Worm (Caenorhabditis elegans) whole organism, young adult: Measurements from ENCODE around the gene lsy-2.

ENCODE experiments used
- B0261.1 ChIP-seq: sonication (generic microtip); optimal IDR thresholded peaks from 2 replicates; lab custom pipeline; 2016; ENCODE audit warnings: mild to moderate bottlenecking, missing genetic modification characterization, moderate library complexity, missing compliant biosample characterization
- C06A6.2 ChIP-seq: fragments of 200-800 bp; sonication (Bioruptor generic); conservative IDR thresholded peaks from 2 replicates; pipeline ENCODE4 v1.3.6; 2022; ENCODE audit warnings: missing genetic modification characterization, missing compliant biosample characterization
- D2030.7 ChIP-seq: fragments of 200-800 bp; sonication (Bioruptor generic); IDR thresholded peaks from 2 replicates; pipeline ENCODE4 v1.3.6; 2022; ENCODE audit warnings: missing genetic modification reagents, missing genetic modification characterization, missing compliant biosample characterization
- F23B12.7 ChIP-seq: sonication (generic microtip); optimal IDR thresholded peaks from 2 replicates; lab custom pipeline; 2017; ENCODE audit warnings: missing genetic modification characterization, mild to moderate bottlenecking, missing compliant biosample characterization, antibody characterized with exemption, moderate library complexity; ENCODE audit not compliant: insufficient read depth
- F33H1.4 ChIP-seq: fragments of 200-800 bp; sonication (Bioruptor generic); IDR thresholded peaks from 2 replicates; pipeline ENCODE4 v1.3.6; 2022; ENCODE audit warnings: missing genetic modification reagents, missing genetic modification characterization, missing compliant biosample characterization
- F37B4.10 ChIP-seq: fragments of 200-800 bp; sonication (Bioruptor generic); IDR thresholded peaks from 2 replicates; pipeline ENCODE4 v1.3.6; 2022; ENCODE audit warnings: missing genetic modification characterization, missing compliant biosample characterization
- F39B2.1 ChIP-seq: fragments of 200-800 bp; sonication (Bioruptor generic); IDR thresholded peaks from 2 replicates; pipeline ENCODE4 v1.3.6; 2022; ENCODE audit warnings: missing genetic modification reagents, missing genetic modification characterization, missing compliant biosample characterization
- F52B5.7 ChIP-seq: sonication (generic microtip); optimal IDR thresholded peaks from 2 replicates; lab custom pipeline; 2016; ENCODE audit warnings: mild to moderate bottlenecking, missing genetic modification characterization, missing compliant biosample characterization
- F57C9.4 ChIP-seq: sonication (generic microtip); optimal IDR thresholded peaks from 2 replicates; lab custom pipeline; 2017; ENCODE audit warnings: mild to moderate bottlenecking, missing genetic modification characterization, missing compliant biosample characterization
- K12H6.12 ChIP-seq: fragments of 200-800 bp; sonication (Bioruptor generic); optimal IDR thresholded peaks from 2 replicates; lab custom pipeline; 2018; ENCODE audit warnings: mild to moderate bottlenecking, missing genetic modification characterization, missing compliant biosample characterization
- T07F8.4 ChIP-seq: sonication (generic microtip); optimal IDR thresholded peaks from 2 replicates; lab custom pipeline; 2016; ENCODE audit warnings: mild to moderate bottlenecking, missing genetic modification characterization, moderate library complexity, missing compliant biosample characterization
- Y79H2A.3 ChIP-seq: fragments of 200-800 bp; sonication (Bioruptor generic); conservative IDR thresholded peaks from 2 replicates; pipeline ENCODE4 v1.3.6; 2022; ENCODE audit warnings: missing genetic modification reagents, missing genetic modification characterization, missing compliant biosample characterization
- ccch-3 ChIP-seq: fragments of 200-800 bp; sonication (Bioruptor generic); optimal IDR thresholded peaks from 2 replicates; lab custom pipeline; 2018; ENCODE audit warnings: mild to moderate bottlenecking, missing genetic modification characterization, missing compliant biosample characterization
- cebp-2 ChIP-seq: fragments of 200-800 bp; sonication (Bioruptor generic); IDR thresholded peaks from 2 replicates; pipeline ENCODE4 v1.3.6; 2022; ENCODE audit warnings: missing genetic modification characterization, missing compliant biosample characterization
- ceh-40 ChIP-seq: fragments of 200-800 bp; sonication (Bioruptor generic); IDR thresholded peaks from 2 replicates; pipeline ENCODE4 v1.3.6; 2022; ENCODE audit warnings: missing genetic modification characterization, missing compliant biosample characterization
- ceh-79 ChIP-seq: sonication (generic microtip); optimal IDR thresholded peaks from 2 replicates; lab custom pipeline; 2017; ENCODE audit warnings: mild to moderate bottlenecking, missing genetic modification characterization, missing compliant biosample characterization
- chd-7 ChIP-seq: sonication (generic microtip); optimal IDR thresholded peaks from 2 replicates; lab custom pipeline; 2016; ENCODE audit warnings: mild to moderate bottlenecking, missing genetic modification characterization, moderate library complexity, missing compliant biosample characterization
- dox-1 ChIP-seq: fragments of 200-800 bp; sonication (Bioruptor generic); IDR thresholded peaks from 2 replicates; pipeline ENCODE4 v1.3.6; 2022; ENCODE audit warnings: missing genetic modification reagents, missing genetic modification characterization, missing compliant biosample characterization
- dpl-1 ChIP-seq: fragments of 150-350 bp; optimal IDR thresholded peaks from 2 replicates; lab custom pipeline; 2014; ENCODE audit warnings: missing biosample characterization, missing genetic modification reagents, missing genetic modification characterization
- efl-1 ChIP-seq: fragments of 150-350 bp; optimal IDR thresholded peaks from 2 replicates; lab custom pipeline; 2014; ENCODE audit warnings: missing biosample characterization, missing genetic modification reagents, missing genetic modification characterization
- egl-18 ChIP-seq: fragments of 200-800 bp; sonication (Bioruptor generic); IDR thresholded peaks from 2 replicates; pipeline ENCODE4 v1.3.6; 2022; ENCODE audit warnings: missing genetic modification reagents, missing genetic modification characterization, missing compliant biosample characterization
- ets-4 ChIP-seq: fragments of 200-800 bp; sonication (Bioruptor generic); optimal IDR thresholded peaks from 2 replicates; lab custom pipeline; 2018; ENCODE audit warnings: mild to moderate bottlenecking, missing genetic modification characterization, missing compliant biosample characterization
- gei-17 ChIP-seq: fragments of 200-800 bp; sonication (Bioruptor generic); optimal IDR thresholded peaks from 2 replicates; lab custom pipeline; 2018; ENCODE audit warnings: mild to moderate bottlenecking, missing genetic modification characterization, missing compliant biosample characterization
- him-1 ChIP-seq: sonication (generic microtip); optimal IDR thresholded peaks from 2 replicates; lab custom pipeline; 2016; ENCODE audit warnings: missing genotype, missing genetic modification reagents, missing genetic modification characterization, missing compliant biosample characterization
- hsf-1 ChIP-seq: fragments of 200-800 bp; sonication (Bioruptor generic); IDR thresholded peaks from 2 replicates; pipeline ENCODE4 v1.3.6; 2022; ENCODE audit warnings: missing genetic modification reagents, missing genetic modification characterization, missing compliant biosample characterization
- lag-1 ChIP-seq: fragments of 200-800 bp; sonication (Bioruptor generic); IDR thresholded peaks from 2 replicates; pipeline ENCODE4 v1.3.6; 2022; ENCODE audit warnings: missing genetic modification reagents, missing genetic modification characterization, missing compliant biosample characterization
- let-526 ChIP-seq: fragments of 200-800 bp; sonication (Bioruptor generic); IDR thresholded peaks from 2 replicates; pipeline ENCODE4 v1.3.6; 2022; ENCODE audit warnings: missing genetic modification reagents, missing genetic modification characterization, missing compliant biosample characterization
- let-607 ChIP-seq, 2 experiments: fragments of 200-800 bp in 1 of 2; sonication (Bioruptor generic) in 1 of 2; sonication (generic microtip) in 1 of 2; optimal IDR thresholded peaks; 2 replicates each; lab custom pipeline; 2016 to 2018; ENCODE audit warnings: mild to moderate bottlenecking in 2 of 2, missing compliant biosample characterization in 2 of 2, missing genetic modification characterization in 2 of 2, moderate library complexity in 2 of 2, missing genotype in 1 of 2
- lin-26 ChIP-seq: fragments of 200-800 bp; sonication (Bioruptor generic); IDR thresholded peaks from 2 replicates; pipeline ENCODE4 v1.3.6; 2022; ENCODE audit warnings: missing genetic modification reagents, missing genetic modification characterization, missing compliant biosample characterization
- lin-35 ChIP-seq, 3 experiments: fragments of 150-350 bp in 2 of 3; sonication (generic microtip) in 1 of 3; optimal IDR thresholded peaks; 2 replicates each; lab custom pipeline; 2014 to 2018; ENCODE audit warnings: missing biosample characterization in 3 of 3, missing genetic modification characterization in 3 of 3, missing genetic modification reagents in 3 of 3
- lin-54 ChIP-seq: fragments of 200-800 bp; sonication (Bioruptor generic); optimal IDR thresholded peaks from 2 replicates; lab custom pipeline; 2018; ENCODE audit warnings: mild to moderate bottlenecking, missing genetic modification characterization, missing compliant biosample characterization
- mxl-1 ChIP-seq: sonication (generic microtip); optimal IDR thresholded peaks from 2 replicates; lab custom pipeline; 2016; ENCODE audit warnings: missing genetic modification characterization, missing compliant biosample characterization
- nfya-2 ChIP-seq: fragments of 200-800 bp; sonication (Bioruptor generic); IDR thresholded peaks from 2 replicates; pipeline ENCODE4 v1.3.6; 2022; ENCODE audit warnings: missing genetic modification reagents, missing genetic modification characterization, missing compliant biosample characterization
- nhr-120 ChIP-seq: fragments of 200-800 bp; sonication (Bioruptor generic); IDR thresholded peaks from 2 replicates; pipeline ENCODE4 v1.3.6; 2022; ENCODE audit warnings: missing genetic modification characterization, missing compliant biosample characterization
- nhr-90 ChIP-seq: sonication (generic microtip); optimal IDR thresholded peaks from 2 replicates; lab custom pipeline; 2016; ENCODE audit warnings: missing genotype, mild to moderate bottlenecking, missing genetic modification characterization, missing compliant biosample characterization
- rcor-1 ChIP-seq: fragments of 200-800 bp; sonication (Bioruptor generic); IDR thresholded peaks from 2 replicates; pipeline ENCODE4 v1.3.6; 2022; ENCODE audit warnings: missing genetic modification reagents, missing genetic modification characterization, missing compliant biosample characterization
- repo-1 ChIP-seq: sonication (generic microtip); optimal IDR thresholded peaks from 2 replicates; lab custom pipeline; 2017; ENCODE audit warnings: mild to moderate bottlenecking, missing genetic modification characterization, missing compliant biosample characterization
- sea-2 ChIP-seq: fragments of 200-800 bp; sonication (Bioruptor generic); IDR thresholded peaks from 2 replicates; pipeline ENCODE4 v1.3.6; 2022; ENCODE audit warnings: missing genetic modification characterization, missing compliant biosample characterization
- snpc-1.3 ChIP-seq: sonication (generic microtip); optimal IDR thresholded peaks from 2 replicates; lab custom pipeline; 2017; ENCODE audit warnings: missing genetic modification characterization, mild to moderate bottlenecking, missing compliant biosample characterization, antibody characterized with exemption, moderate library complexity, missing genotype, missing genetic modification reagents; ENCODE audit not compliant: insufficient read depth
- snpc-4 ChIP-seq, 5 experiments: fragments of 150-350 bp in 1 of 5; sonication (generic microtip) in 4 of 5; optimal IDR thresholded peaks; 2 replicates each; lab custom pipeline; 2014 to 2018; ENCODE audit warnings: missing genetic modification characterization in 5 of 5, missing biosample characterization in 3 of 5, antibody characterized with exemption in 2 of 5, mild to moderate bottlenecking in 2 of 5, missing compliant biosample characterization in 2 of 5, missing genotype in 2 of 5, moderate library complexity in 2 of 5, missing genetic modification reagents in 1 of 5
- tbp1 ChIP-seq: fragments of 200-800 bp; sonication (Bioruptor generic); optimal IDR thresholded peaks from 2 replicates; lab custom pipeline; 2018; ENCODE audit warnings: mild to moderate bottlenecking, missing genetic modification characterization, missing compliant biosample characterization
- unc-130 ChIP-seq: sonication (generic microtip); optimal IDR thresholded peaks from 2 replicates; lab custom pipeline; 2016; ENCODE audit warnings: missing genetic modification reagents, missing genetic modification characterization, missing compliant biosample characterization
- unc-62 ChIP-seq: fragments of 150-350 bp; optimal IDR thresholded peaks from 2 replicates; lab custom pipeline; 2014; ENCODE audit warnings: missing biosample characterization, missing genetic modification reagents, missing genetic modification characterization
- zfh-2 ChIP-seq: fragments of 200-800 bp; sonication (Bioruptor generic); conservative IDR thresholded peaks from 2 replicates; pipeline ENCODE4 v1.3.6; 2022; ENCODE audit warnings: missing genetic modification reagents, missing genetic modification characterization, missing compliant biosample characterization
- ztf-18 ChIP-seq: sonication (generic microtip); optimal IDR thresholded peaks from 2 replicates; lab custom pipeline; 2016; ENCODE audit warnings: missing genotype, mild to moderate bottlenecking, missing genetic modification characterization, missing compliant biosample characterization
- ztf-26 ChIP-seq: sonication (generic microtip); optimal IDR thresholded peaks from 2 replicates; lab custom pipeline; 2017; ENCODE audit warnings: missing genetic modification characterization, missing compliant biosample characterization
- ztf-28 ChIP-seq: fragments of 200-800 bp; sonication (Bioruptor generic); IDR thresholded peaks from 2 replicates; pipeline ENCODE4 v1.3.6; 2022; ENCODE audit warnings: missing genetic modification reagents, missing genetic modification characterization, missing compliant biosample characterization
- ztf-3 ChIP-seq: fragments of 200-800 bp; sonication (Bioruptor generic); optimal IDR thresholded peaks from 2 replicates; lab custom pipeline; 2018; ENCODE audit warnings: mild to moderate bottlenecking, missing genetic modification characterization, missing compliant biosample characterization

lsy-2 gene

ce11 chrX:2071392-2072001 is 18.0 kb upstream of the lsy-2 start:
- no peak for TF ChIP-seq cebp-2
- no peak for TF ChIP-seq sea-2 (GFP tag; lab: Robert Waterston, UW)
- no peak for TF ChIP-seq him-1
- no peak for TF ChIP-seq ccch-3 (GFP tag; lab: Kevin White, UChicago)
- TF ChIP-seq nhr-90 (tag; lab: Kevin White, UChicago) = no peak
- no peak for TF ChIP-seq mxl-1 (tag; lab: Kevin White, UChicago)
- no peak for TF ChIP-seq D2030.7 (GFP tag; lab: Robert Waterston, UW)
- no peak for TF ChIP-seq lag-1 (GFP tag; lab: Robert Waterston, UW)
- TF ChIP-seq ets-4 = no peak
- no peak; the same call in 1 of the 2 replicates for TF ChIP-seq zfh-2 (GFP tag; lab: Robert Waterston, UW)
- TF ChIP-seq ztf-18 (tag; lab: Kevin White, UChicago) = no peak
- no peak for TF ChIP-seq Y79H2A.3 (GFP tag; lab: Robert Waterston, UW)
- TF ChIP-seq F37B4.10 (GFP tag; lab: Robert Waterston, UW) = no peak
- no peak for TF ChIP-seq ztf-3 (GFP tag; lab: Kevin White, UChicago)
- no peak for TF ChIP-seq hsf-1 (GFP tag; lab: Robert Waterston, UW)
- no peak for TF ChIP-seq snpc-4 (GFP tag; optimal IDR thresholded peaks at IDR 0.05; lab: Kevin White, UChicago)
- TF ChIP-seq snpc-4 (tag; optimal IDR thresholded peaks at IDR 0.05; lab: Kevin White, UChicago) = no peak
- no peak for TF ChIP-seq chd-7
- TF ChIP-seq C06A6.2 = 0 out of 2 replicates have a peak, but pooled peaks have one; percentile 30
- TF ChIP-seq nhr-120 (GFP tag; lab: Robert Waterston, UW) = no peak
- no peak for TF ChIP-seq rcor-1 (GFP tag; lab: Robert Waterston, UW)
- TF ChIP-seq repo-1 (tag; lab: Kevin White, UChicago) = no peak
- TF ChIP-seq egl-18 (GFP tag; lab: Robert Waterston, UW) = no peak
- TF ChIP-seq snpc-1.3 (tag; lab: Kevin White, UChicago) = no peak
- TF ChIP-seq unc-130 (GFP tag; lab: Kevin White, UChicago) = no peak
- TF ChIP-seq dox-1 (GFP tag; lab: Robert Waterston, UW) = peak; percentile 63
- no peak for TF ChIP-seq let-607 (tag; optimal IDR thresholded peaks at IDR 0.05; lab: Kevin White, UChicago)
- TF ChIP-seq F52B5.7 (tag; lab: Kevin White, UChicago) = no peak
- TF ChIP-seq F39B2.1 = no peak
- peak; percentile 21 for TF ChIP-seq gei-17 (GFP tag; lab: Kevin White, UChicago)
- no peak for TF ChIP-seq lin-54 (GFP tag; lab: Kevin White, UChicago)
- TF ChIP-seq F33H1.4 = no peak
- no peak for TF ChIP-seq B0261.1 (tag; lab: Kevin White, UChicago)
- no peak for TF ChIP-seq T07F8.4
- no peak for TF ChIP-seq F57C9.4
- no peak for TF ChIP-seq F23B12.7
- TF ChIP-seq lin-35 (GFP tag; optimal IDR thresholded peaks at IDR 0.05; lab: Kevin White, UChicago) = peak in 1 of 3 experiments; percentile 45
- no peak for TF ChIP-seq ceh-79 (tag; lab: Kevin White, UChicago)
- no peak for TF ChIP-seq ztf-28
- no peak for TF ChIP-seq ceh-40 (GFP tag; lab: Robert Waterston, UW)
- peak; percentile 33 for TF ChIP-seq tbp1 (GFP tag; lab: Kevin White, UChicago)
- no peak for TF ChIP-seq dpl-1 (GFP tag; lab: Kevin White, UChicago)
- TF ChIP-seq K12H6.12 (tag; lab: Kevin White, UChicago) = peak; percentile 82
- peak; percentile 29 for TF ChIP-seq unc-62 (GFP tag; lab: Kevin White, UChicago)
- TF ChIP-seq nfya-2 (GFP tag; lab: Robert Waterston, UW) = no peak
- no peak for TF ChIP-seq let-526 (GFP tag; lab: Robert Waterston, UW)
- peak; percentile 10 for TF ChIP-seq efl-1 (GFP tag; lab: Kevin White, UChicago)
- TF ChIP-seq lin-26 (GFP tag; lab: Robert Waterston, UW) = no peak
- peak; percentile 3 for TF ChIP-seq ztf-26 (tag; lab: Kevin White, UChicago)
